Fruit fly (Drosophila melanogaster): Measurements from ENCODE around the gene Mfe2.

- no peak; the same call in 2 of the 3 replicates for TF ChIP-seq eg (GFP tag; IDR thresholded peaks at IDR 0.05)
- no peak for TF ChIP-seq Blimp-1 (GFP tag; optimal IDR thresholded peaks at IDR 0.05)
- no peak for TF ChIP-seq dsx (GFP tag; optimal IDR thresholded peaks at IDR 0.05; ENCODE audit: poor library complexity, severe bottlenecking)
- TF ChIP-seq Sox15 (GFP tag; optimal IDR thresholded peaks at IDR 0.05), result peak; percentile 20
- TF ChIP-seq CG3032 (tag; optimal IDR thresholded peaks at IDR 0.05), result no peak
- no peak for TF ChIP-seq fd85E (GFP tag; optimal IDR thresholded peaks at IDR 0.05)
Observed at dm6 chrX:16320197-16320921, 49.6 kb downstream of the Mfe2 start, which contains the start of gene Cyp1.
